Worm (Caenorhabditis elegans) whole organism, L4 larva: ENCODE results near the gene T22F3.8.

Experiments
- ama-1 ChIP-seq: fragments of 150-350 bp; optimal IDR thresholded peaks from 2 replicates; lab custom pipeline; 2014; ENCODE audit warnings: inconsistent platforms, mixed read lengths
- mdl-1 ChIP-seq, 2 experiments: fragments of 150-350 bp in 1 of 2; sonication (generic microtip) in 1 of 2; optimal IDR thresholded peaks; 2 replicates each; lab custom pipeline; 2014 to 2017; ENCODE audit warnings: missing biosample characterization in 2 of 2, missing genetic modification characterization in 2 of 2
- nhr-11 ChIP-seq: fragments of 150-350 bp; optimal IDR thresholded peaks from 2 replicates; lab custom pipeline; 2014; ENCODE audit warnings: missing biosample characterization, missing genetic modification characterization
- pqm-1 ChIP-seq: sonication (generic microtip); optimal IDR thresholded peaks from 2 replicates; lab custom pipeline; 2017; ENCODE audit warnings: missing biosample characterization, missing genetic modification characterization
- snpc-1.2 ChIP-seq: fragments of 200-800 bp; sonication (Bioruptor generic); IDR thresholded peaks from 2 replicates; pipeline ENCODE4 v1.3.6; 2022; ENCODE audit warnings: missing genetic modification reagents, missing genetic modification characterization, missing compliant biosample characterization
- unc-62 ChIP-seq, 3 experiments: fragments of 150-350 bp in 1 of 3; sonication (generic microtip); optimal IDR thresholded peaks in 2 of 3; peaks in 1 of 3; 1 replicate in 1 of 3; 2 replicates in 2 of 3; lab custom pipeline; 2014 to 2017; ENCODE audit warnings: missing biosample characterization in 3 of 3, missing genetic modification characterization in 3 of 3, missing genetic modification reagents in 3 of 3, missing genotype in 1 of 3

- TF ChIP-seq nhr-11 (peak; percentile 80), ama-1 (lab: Kevin White, UChicago) (no peak), snpc-1.2 (GFP tag; lab: Robert Waterston, UW) (no peak), mdl-1 (tag; optimal IDR thresholded peaks at IDR 0.05; lab: Kevin White, UChicago) (peak; percentile 20 to 55), unc-62 (GFP tag; optimal IDR thresholded peaks at IDR 0.05 in 1 of 2; lab: Kevin White, UChicago) (no peak), unc-62 (tag; optimal IDR thresholded peaks at IDR 0.05; lab: Kevin White, UChicago) (no peak), pqm-1 (tag; lab: Kevin White, UChicago) (peak; percentile 55)
Observed at ce11 chrV:3579795-3580194, 25.4 kb downstream of the T22F3.8 start.
